Fruit fly (Drosophila melanogaster): ENCODE results near the gene CG17036.

Gene CG17036

DNA sequence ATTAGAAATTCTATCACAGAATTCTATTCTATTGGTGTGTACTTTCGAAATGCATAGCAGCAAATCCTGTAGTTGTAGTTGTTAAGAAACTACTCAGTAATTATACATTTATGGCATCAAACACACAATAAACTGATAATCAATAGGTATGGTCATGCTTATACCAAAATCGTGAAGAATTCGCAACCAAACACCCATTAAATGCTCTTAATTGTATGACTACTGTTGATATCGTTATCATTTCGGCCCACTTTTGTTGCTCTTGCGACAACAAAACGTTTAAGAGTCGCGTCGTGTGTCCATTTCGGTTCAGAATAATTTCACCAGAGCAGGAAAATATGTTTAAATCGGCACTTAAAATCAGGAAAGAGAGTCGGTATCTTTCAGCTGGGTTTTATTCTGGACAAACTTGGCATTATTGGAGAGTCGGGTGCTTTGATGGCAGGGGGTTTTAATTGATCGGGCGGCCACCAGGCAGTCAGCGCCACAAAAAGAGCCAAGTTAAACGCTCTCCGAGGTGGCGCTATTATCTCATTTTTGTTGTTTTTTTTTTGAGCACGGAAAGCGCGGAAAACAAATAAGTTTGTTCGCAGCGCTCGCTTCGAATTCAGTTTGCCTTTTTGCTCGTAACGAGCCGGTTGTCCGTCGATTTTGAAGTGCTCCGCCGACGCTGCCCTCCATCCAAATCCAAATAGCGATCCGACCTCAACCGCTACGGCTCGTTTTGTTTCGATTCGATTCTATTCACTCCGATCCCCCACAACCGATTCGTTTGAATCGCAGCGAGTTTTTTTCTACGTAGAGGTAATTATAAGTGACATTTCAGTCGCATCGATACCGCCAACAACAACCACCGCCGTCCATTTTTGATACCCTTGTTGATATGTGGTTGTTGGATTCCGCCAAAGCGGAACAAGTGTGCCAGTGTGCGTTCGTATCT is 18.2 kb upstream of the CG17036 start, which contains the start of gene MRP:
Gene MRP, plus strand, starts transcription at position 609 of the 940 bp plus-strand sequence.
- TF ChIP-seq Rel (GFP tag; optimal IDR thresholded peaks at IDR 0.05) (no peak), Rel (tag; optimal IDR thresholded peaks at IDR 0.05) (peak; percentile 47), fru (GFP tag; optimal IDR thresholded peaks at IDR 0.05) (no peak)

dm6 chr2L:12712852-12713251 is 12.3 kb upstream of the CG17036 start, which contains the start of gene CG5787:
Gene CG5787, minus strand, starts transcription at chr2L:12712952.
- no peak for TF ChIP-seq CG32264 (GFP tag; optimal IDR thresholded peaks at IDR 0.05)
- TF ChIP-seq dl (GFP tag; optimal IDR thresholded peaks at IDR 0.05; ENCODE audit: insufficient read depth in 1 of 2, partially characterized antibody in 2 of 2), result no peak
- TF ChIP-seq Hr78 (GFP tag; optimal IDR thresholded peaks at IDR 0.05), result no peak
- TF ChIP-seq Jra (GFP tag; optimal IDR thresholded peaks at IDR 0.05), result no peak
- TF ChIP-seq CrebA (GFP tag; optimal IDR thresholded peaks at IDR 0.05; ENCODE audit: borderline replicate concordance), result no peak
- TF ChIP-seq Sp1 (GFP tag; optimal IDR thresholded peaks at IDR 0.05), result no peak
- no peak for TF ChIP-seq pan (optimal IDR thresholded peaks at IDR 0.05)
- TF ChIP-seq sv (GFP tag; optimal IDR thresholded peaks at IDR 0.05), result no peak
- TF ChIP-seq lola (GFP tag; optimal IDR thresholded peaks at IDR 0.05), result no peak
- TF ChIP-seq foxo (GFP tag; optimal IDR thresholded peaks at IDR 0.05), result no peak
- no peak for TF ChIP-seq tai (GFP tag; optimal IDR thresholded peaks at IDR 0.05)
- no peak for TF ChIP-seq jim (GFP tag; optimal IDR thresholded peaks at IDR 0.05)
- TF ChIP-seq CG9705 (GFP tag; optimal IDR thresholded peaks at IDR 0.05), result no peak
- TF ChIP-seq Myc (optimal IDR thresholded peaks at IDR 0.05), result no peak
- TF ChIP-seq Dfd (GFP tag; optimal IDR thresholded peaks at IDR 0.05), result no peak
- TF ChIP-seq Hnf4 (GFP tag; optimal IDR thresholded peaks at IDR 0.05), result no peak
- TF ChIP-seq fru (GFP tag; optimal IDR thresholded peaks at IDR 0.05), result no peak
- TF ChIP-seq Abd-B (GFP tag; optimal IDR thresholded peaks at IDR 0.05), result no peak
- TF ChIP-seq h (GFP tag; optimal IDR thresholded peaks at IDR 0.05), result no peak
- no peak for TF ChIP-seq psq (GFP tag; optimal IDR thresholded peaks at IDR 0.05)

dm6 chr2L:12712255-12712654 is 11.7 kb upstream of the CG17036 start:
- no peak for TF ChIP-seq rgr (GFP tag; optimal IDR thresholded peaks at IDR 0.05)

DNA sequence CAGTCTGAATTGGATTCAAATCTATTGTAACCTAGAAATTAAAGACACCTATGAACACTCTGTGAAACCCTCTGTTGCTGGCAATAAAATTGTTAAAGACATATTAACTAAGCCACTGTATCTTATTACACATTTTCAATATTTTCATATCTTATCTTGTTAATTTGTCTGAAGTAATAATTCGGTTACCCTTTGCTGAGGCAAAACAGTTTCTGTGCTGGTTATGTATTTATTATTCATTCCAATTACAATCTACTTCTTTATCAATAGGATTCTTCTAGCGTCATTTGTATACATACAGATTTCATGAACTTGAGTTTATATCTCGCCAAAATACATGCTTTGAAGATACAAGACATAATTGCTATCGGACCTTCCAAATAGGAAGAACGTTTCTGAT is 8.0 kb upstream of the CG17036 start:
- TF ChIP-seq Hr83 (GFP tag; optimal IDR thresholded peaks at IDR 0.05; ENCODE audit: poor library complexity, severe bottlenecking) (no peak), HLH106 (tag; optimal IDR thresholded peaks at IDR 0.05) (no peak), Abd-B (GFP tag; optimal IDR thresholded peaks at IDR 0.05) (no peak)

DNA sequence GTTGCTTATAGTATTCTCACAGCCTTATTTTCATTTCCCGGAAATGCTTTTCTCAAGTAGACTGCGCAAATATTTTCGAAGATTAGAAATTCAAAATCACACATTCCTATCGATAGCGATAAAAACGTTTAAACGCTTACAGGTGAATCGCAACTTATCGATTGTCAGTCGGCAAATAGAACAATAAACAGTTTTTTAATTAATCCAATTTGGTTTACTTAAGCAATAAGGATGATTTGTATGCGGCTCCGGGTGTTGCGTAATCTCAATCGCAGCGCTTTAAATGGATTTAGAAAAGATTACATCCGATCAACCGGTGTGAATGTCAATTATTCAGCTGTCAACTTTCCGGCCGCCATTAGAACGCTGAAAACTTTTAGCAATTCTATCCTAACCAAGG is 7.0 kb upstream of the CG17036 start, which contains the start of the genes CG6180 and CG15484:
Gene CG6180, plus strand, starts transcription at position 122 of the 400 bp plus-strand sequence.
Gene CG15484, minus strand, starts transcription at position 172 of the 400 bp plus-strand sequence.
- TF ChIP-seq sage (GFP tag; optimal IDR thresholded peaks at IDR 0.05) (no peak), OdsH (GFP tag; optimal IDR thresholded peaks at IDR 0.05) (no peak), rgr (GFP tag; optimal IDR thresholded peaks at IDR 0.05) (peak; percentile 46), fru (GFP tag; optimal IDR thresholded peaks at IDR 0.05) (no peak), Rel (GFP tag; optimal IDR thresholded peaks at IDR 0.05) (no peak), Rel (tag; optimal IDR thresholded peaks at IDR 0.05) (peak; percentile 56), CG9705 (GFP tag; optimal IDR thresholded peaks at IDR 0.05) (peak; percentile 8), lola (GFP tag; optimal IDR thresholded peaks at IDR 0.05) (no peak), Myc (optimal IDR thresholded peaks at IDR 0.05) (peak; percentile 41)

- no peak for TF ChIP-seq ey (GFP tag; optimal IDR thresholded peaks at IDR 0.05)
- peak in 1 of 2 experiments; percentile 6 for TF ChIP-seq foxo (GFP tag; optimal IDR thresholded peaks at IDR 0.05)
- no peak for TF ChIP-seq Rel (GFP tag; optimal IDR thresholded peaks at IDR 0.05)
- TF ChIP-seq Rel (tag; optimal IDR thresholded peaks at IDR 0.05), result no peak
- no peak for TF ChIP-seq rgr (GFP tag; optimal IDR thresholded peaks at IDR 0.05)
- TF ChIP-seq h (GFP tag; optimal IDR thresholded peaks at IDR 0.05), result no peak
- TF ChIP-seq Jra (GFP tag; optimal IDR thresholded peaks at IDR 0.05), result no peak
- no peak for TF ChIP-seq N (GFP tag; optimal IDR thresholded peaks at IDR 0.05)
Observed at dm6 chr2L:12705376-12705775, 4.8 kb upstream of the CG17036 start.
